Worm (Caenorhabditis elegans): ENCODE results near the gene T10C6.7.

DNA sequence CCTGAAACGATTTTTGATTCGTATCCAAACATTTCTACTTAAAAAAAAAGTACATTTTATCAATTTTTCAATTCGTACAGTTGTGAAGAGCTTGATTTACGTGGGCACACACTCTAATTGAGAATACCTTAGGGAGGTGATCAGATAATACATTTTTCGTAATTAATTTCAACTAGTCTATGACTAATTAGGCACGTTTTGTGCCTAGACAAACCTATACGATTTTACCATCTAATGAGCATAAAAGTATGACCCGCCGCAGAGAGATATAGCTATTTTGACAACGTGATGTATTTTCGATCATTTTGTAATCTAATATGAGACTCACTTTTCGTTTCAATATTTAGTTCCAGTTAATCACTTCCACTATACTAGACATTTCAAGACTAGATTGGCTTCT is 14.5 kb downstream of the T10C6.7 start:
- TF ChIP-seq Y55F3AM.14 (GFP tag; optimal IDR thresholded peaks at IDR 0.05) (no peak), nhr-77 (tag; optimal IDR thresholded peaks at IDR 0.05) (no peak), elt-3 (tag; optimal IDR thresholded peaks at IDR 0.05) (no peak), ceh-82 (tag; optimal IDR thresholded peaks at IDR 0.05) (no peak), crh-2 (tag; optimal IDR thresholded peaks at IDR 0.05) (no peak), nhr-25 (tag; optimal IDR thresholded peaks at IDR 0.05) (no peak), ztf-11 (tag; optimal IDR thresholded peaks at IDR 0.05) (no peak), nhr-11 (tag; optimal IDR thresholded peaks at IDR 0.05) (no peak), nhr-23 (tag; optimal IDR thresholded peaks at IDR 0.05) (no peak), skn-1 (tag; optimal IDR thresholded peaks at IDR 0.05) (no peak), dmd-4 (tag; optimal IDR thresholded peaks at IDR 0.05) (no peak), lin-39 (tag; optimal IDR thresholded peaks at IDR 0.05) (no peak), lin-13 (GFP tag; optimal IDR thresholded peaks at IDR 0.05) (no peak)
